Fruit fly (Drosophila melanogaster): ENCODE measurements around the gene D2hgdh.

D2hgdh gene

DNA sequence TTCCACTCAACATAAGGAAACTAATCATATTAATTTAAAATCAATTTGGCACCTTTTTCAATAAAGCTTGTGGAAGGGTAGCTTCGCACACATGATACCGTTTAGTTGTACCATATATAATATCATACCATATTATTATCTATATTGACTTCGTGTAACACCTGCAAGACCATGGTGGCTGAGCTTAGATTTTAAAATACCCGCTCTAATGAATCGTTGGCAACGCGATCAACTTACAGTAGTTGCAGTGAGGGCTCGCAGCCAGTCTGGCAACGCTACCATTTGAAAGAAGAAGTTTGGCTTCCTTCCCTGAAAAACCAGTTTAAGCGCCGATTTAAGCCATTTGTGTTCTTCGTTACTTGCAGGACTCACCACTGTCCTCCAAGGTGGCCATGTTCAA is 29.1 kb downstream of the D2hgdh start:
- no peak for TF ChIP-seq CG17801 (GFP tag; optimal IDR thresholded peaks at IDR 0.05; ENCODE audit: partially characterized antibody)

DNA sequence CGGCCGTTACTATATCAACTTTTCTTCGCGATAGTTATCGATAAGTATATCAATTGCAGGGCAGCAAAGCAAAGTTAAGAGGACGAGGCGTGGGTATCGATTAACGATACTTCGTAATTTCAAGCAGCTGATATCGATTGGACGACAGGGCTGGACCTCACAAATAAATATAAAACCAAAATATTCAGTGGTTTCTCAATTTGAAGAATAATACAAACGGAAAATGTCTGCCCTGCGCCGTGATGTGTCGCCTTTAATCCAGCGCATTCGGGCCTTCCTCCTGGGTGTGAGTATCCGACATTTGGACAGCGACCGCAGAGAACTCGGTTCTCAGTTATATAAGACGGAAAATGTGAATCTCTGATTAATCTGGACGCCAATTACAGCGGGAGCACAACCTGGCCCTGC is 31.1 kb downstream of the D2hgdh start, which contains the start of gene ND-B14.5A:
ND-B14.5A (plus strand) TSS at position 107 of the 408 bp plus-strand sequence.
- peak; percentile 49 for TF ChIP-seq CG17801 (GFP tag; optimal IDR thresholded peaks at IDR 0.05; ENCODE audit: partially characterized antibody)

DNA sequence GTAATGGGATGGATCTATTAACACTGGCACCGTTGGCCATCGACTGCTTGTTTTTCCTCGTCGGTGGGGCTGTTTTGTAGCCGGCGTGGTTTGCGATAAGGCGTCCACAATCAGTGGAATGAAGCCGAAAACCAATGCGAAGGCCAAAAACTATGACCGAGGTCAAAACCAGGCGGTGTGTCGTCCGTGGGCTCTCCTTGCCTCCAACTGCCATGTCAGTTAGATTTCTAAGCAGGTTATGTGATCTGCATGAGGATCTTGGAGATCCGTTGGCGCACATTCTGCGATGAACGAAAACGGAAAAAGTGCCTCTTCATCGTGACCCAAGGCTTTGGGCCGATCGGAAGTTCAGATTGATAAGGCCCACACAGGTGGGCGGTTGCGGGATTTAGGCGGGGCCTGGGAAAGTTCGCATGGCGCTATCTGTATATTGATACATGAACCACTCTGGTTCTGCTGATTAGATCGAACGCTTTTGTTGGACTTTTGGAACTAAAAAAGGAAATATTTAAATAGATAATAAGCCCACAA is 34.0 kb downstream of the D2hgdh start, which contains the start of gene Cyp4d14:
Cyp4d14 (minus strand) TSS at position 51 of the 531 bp plus-strand sequence.
- TF ChIP-seq CG17801 (GFP tag; optimal IDR thresholded peaks at IDR 0.05; ENCODE audit: partially characterized antibody) = no peak

DNA sequence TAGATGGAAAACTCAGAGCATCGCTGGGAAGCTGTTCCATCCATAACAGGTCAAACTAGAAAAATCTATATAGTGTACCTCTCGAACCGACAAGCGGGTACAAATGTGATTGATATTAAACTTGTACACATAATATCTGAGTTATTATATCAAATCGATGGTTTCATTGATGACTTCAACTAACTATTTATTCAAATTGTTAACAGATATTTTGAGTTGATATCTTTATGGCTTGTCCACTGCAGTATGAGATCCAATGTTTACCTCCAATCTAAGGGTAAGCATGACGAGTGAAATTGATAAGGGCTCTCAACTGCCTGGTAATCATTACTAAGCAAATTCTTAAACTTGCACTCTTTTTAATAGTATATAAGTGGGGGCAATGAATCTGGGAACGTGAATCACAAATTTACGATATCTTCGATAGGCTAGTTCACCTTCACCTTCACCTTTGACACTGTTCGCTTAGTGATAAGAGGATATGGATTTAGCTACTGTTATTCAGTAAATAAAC is 34.7 kb downstream of the D2hgdh start, which contains the start of gene Cyp4d2:
Cyp4d2 (plus strand) TSS at position 51 of the 514 bp plus-strand sequence.
- no peak for TF ChIP-seq CG17801 (GFP tag; optimal IDR thresholded peaks at IDR 0.05; ENCODE audit: partially characterized antibody)

DNA sequence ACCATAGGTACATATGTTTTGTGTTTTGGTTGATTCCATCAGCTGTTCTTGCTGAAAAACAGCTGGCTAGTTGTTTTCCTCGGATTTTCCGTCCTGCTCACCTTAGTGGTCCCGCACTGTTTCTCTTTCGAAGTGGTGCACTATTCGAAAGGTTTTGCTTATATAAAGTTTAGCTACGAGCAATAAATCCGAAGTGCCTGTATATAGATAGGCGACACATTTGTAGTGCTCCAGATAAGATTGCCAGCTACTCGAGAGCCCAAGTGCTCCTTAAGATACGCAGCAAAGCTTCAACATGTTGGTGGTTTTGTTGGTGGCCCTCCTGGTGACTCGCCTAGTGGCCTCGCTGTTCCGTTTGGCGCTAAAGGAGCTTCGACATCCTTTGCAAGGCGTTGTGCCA is 37.5 kb downstream of the D2hgdh start, which contains the start of gene Cyp4ae1:
Cyp4ae1 (plus strand) TSS at position 206 of the 400 bp plus-strand sequence.
- TF ChIP-seq CG17801 (GFP tag; optimal IDR thresholded peaks at IDR 0.05; ENCODE audit: partially characterized antibody) = peak; percentile 31

DNA sequence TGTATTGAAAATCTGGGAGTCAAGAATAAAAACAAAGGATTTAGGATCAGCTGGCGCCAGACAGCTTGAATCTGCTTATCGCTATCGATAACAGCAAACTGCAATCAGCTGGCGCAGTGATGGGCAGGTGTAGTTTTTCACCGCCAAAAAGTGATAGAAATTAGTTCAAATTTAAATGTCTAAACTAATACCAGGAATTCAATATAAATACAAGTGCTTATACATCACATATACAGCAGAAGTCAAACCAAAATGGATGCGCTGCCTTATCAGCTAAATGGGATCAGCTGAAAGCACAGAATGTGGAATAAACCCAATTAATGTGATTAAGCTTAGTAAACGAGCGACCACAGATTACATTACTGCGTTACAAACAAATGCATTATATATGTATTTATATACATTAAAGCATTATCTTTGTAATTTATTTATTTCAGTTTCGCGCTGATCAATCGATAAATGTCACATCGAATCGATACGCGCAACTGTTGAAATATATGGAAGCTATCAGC is 39.5 kb downstream of the D2hgdh start, which contains the start of gene pn:
pn (plus strand) TSS at position 462 of the 512 bp plus-strand sequence.
- TF ChIP-seq CG17801 (GFP tag; optimal IDR thresholded peaks at IDR 0.05; ENCODE audit: partially characterized antibody) = no peak

DNA sequence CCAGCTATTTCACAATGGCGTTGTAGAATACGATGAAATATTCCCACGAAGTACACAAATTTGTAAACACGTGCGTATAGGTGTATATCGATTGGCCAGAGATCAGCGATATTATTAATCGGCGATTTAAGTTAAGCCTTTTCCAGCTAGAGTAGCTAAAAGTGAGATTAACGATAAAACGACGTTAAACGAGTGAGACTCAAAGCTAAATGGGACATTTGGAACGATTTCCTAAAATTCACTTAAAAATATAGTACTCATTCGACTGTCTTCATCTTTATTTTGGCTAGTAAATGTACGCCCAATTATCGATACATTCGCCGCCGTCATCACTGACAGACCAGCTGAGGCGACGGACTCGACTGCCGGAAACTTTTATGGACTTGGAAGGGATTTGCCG is 43.3 kb downstream of the D2hgdh start, which contains the start of the genes Nmd3 and CG17776:
Nmd3 (minus strand) TSS at position 106 of the 400 bp plus-strand sequence.
CG17776 (plus strand) TSS at position 163 of the 400 bp plus-strand sequence.
- TF ChIP-seq CG17801 (GFP tag; optimal IDR thresholded peaks at IDR 0.05; ENCODE audit: partially characterized antibody) = peak; percentile 52

DNA sequence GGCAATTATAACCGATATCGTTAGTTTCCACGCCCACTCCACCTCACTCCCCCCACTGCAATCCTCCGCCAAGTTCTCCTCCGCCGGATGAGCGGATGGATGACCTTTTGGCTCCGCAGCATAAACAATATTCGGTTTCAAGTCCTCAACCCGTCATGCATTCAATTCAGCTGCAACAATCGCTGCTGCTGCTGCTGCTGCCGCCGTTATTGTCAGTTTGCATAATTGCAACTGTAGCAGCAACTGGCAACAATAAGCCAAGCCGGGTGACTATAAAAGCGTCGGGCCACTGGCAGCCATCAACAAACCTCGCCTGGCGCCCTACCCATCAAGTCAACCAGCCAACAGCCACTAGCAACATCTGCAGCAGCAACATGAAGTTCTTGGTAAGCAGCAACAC is 45.3 kb downstream of the D2hgdh start, which contains the start of gene CG17777:
CG17777 (plus strand) TSS at position 301 of the 400 bp plus-strand sequence.
- no peak for TF ChIP-seq CG17801 (GFP tag; optimal IDR thresholded peaks at IDR 0.05; ENCODE audit: partially characterized antibody)

DNA sequence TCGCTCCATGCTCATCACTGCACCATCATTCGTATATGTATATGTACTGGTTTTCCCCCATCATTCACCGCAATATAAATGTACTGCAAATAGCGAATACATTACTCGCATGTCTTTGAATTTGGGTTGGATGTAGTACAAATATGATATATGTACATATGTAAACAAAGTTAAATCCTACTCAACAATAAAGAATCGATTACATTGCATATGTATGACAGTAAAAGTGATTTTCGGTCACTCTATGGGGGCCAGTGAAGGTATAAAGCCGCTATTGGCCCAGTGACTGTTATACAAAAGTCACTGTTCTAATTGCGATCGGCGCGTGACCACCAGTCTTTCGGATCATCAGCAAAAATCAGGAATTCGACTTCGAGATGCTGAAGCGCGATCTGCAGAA is 46.2 kb downstream of the D2hgdh start, which contains the start of gene CG3457:
CG3457 (plus strand) TSS at position 301 of the 400 bp plus-strand sequence.
- no peak for TF ChIP-seq CG17801 (GFP tag; optimal IDR thresholded peaks at IDR 0.05; ENCODE audit: partially characterized antibody)

DNA sequence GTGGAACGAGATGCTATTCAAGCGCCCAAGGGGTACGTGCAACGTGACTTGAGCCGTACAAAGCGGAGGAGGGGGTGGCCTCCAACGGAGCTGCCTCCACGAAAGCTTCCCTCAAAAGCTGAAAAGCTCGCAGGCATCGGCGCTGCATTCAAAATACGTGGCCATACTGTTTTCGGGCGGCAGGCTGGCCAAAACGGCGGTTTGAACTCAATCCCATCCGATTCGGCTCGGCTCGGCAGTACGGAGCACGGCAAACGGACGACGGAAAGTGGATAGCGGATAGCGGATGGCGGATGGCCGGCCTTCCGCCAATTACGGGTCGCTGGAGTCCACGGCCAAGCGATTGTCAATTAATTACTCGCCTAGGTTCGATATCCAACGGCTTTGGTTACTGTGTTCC is 47.6 kb downstream of the D2hgdh start, which contains the start of gene Mct1:
Mct1 (plus strand) TSS at position 301 of the 400 bp plus-strand sequence.
- no peak for TF ChIP-seq CG17801 (GFP tag; optimal IDR thresholded peaks at IDR 0.05; ENCODE audit: partially characterized antibody)

DNA sequence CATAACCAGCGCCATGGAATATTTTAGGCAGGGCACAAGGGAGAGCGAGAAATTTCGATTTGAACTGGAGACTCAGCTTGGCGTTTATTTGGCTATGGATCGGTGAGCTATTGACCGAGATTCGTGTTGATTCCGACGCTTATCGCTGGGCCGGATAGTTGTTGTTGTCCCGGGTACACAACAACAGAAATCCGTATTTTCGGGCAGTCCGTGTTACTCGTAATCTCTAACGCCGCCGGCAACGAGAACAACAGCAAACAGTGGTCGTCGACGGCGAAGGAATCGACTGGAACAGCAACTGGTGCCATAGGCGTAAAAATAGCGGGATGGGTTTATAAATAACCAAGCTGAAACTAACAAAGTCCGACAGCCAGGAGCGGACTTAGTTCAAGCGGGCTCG is 50.6 kb downstream of the D2hgdh start:
- no peak for TF ChIP-seq CG17801 (GFP tag; optimal IDR thresholded peaks at IDR 0.05; ENCODE audit: partially characterized antibody)

DNA sequence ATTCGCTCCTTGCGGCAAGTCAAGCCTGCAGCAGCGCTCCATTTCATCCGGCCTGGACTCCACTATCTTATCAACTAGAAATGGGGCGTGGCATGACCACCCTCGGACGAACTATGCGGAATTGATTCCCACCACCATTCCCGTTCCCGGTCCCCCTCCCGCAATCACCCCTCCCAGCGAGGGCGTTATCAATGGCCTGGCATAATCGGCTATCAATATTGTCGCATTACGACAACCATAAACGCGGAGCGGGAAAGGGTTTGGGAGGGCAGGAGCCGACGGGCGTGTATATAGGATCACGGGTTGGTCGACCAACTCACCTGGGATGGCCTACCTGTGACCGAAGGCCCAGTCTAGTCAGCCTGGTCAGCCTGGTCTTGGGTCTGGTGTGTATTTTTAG is 51.9 kb downstream of the D2hgdh start:
- no peak for TF ChIP-seq CG17801 (GFP tag; optimal IDR thresholded peaks at IDR 0.05; ENCODE audit: partially characterized antibody)

DNA sequence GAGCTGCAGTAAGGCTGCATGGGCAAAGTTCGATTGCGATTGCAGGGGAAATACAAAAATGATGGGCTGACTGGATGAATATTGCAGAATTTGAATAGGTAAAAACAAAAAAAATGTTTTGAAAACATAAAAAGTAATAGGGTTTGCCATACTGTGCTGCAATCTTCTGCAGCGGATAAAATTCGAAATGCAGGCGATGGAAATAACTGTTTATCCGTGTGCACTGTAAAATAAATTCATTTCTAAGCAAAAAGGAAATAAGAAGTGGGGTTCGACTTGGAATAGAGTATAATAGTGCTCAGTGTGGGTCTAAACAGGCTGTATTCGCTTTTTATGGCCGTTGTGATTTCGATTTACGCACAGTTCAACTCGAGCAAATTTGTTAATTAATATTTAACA is 52.5 kb downstream of the D2hgdh start, which contains the start of gene CG14053:
CG14053 (minus strand) TSS at position 101 of the 399 bp plus-strand sequence.
- TF ChIP-seq CG17801 (GFP tag; optimal IDR thresholded peaks at IDR 0.05; ENCODE audit: partially characterized antibody) = no peak
